Fruit fly (Drosophila melanogaster) whole organism, embryonic: ENCODE measurements around the gene CG1910.

ENCODE experiments used
- Abd-B ChIP-seq: fragments of 200-800 bp; sonication (Bioruptor generic); optimal IDR thresholded peaks from 2 replicates; lab custom pipeline; 2018; ENCODE audit warnings: missing biosample characterization, mild to moderate bottlenecking, missing genetic modification characterization, moderate library complexity
- Ada2b ChIP-seq: fragments of 200-800 bp; sonication (Bioruptor generic); IDR thresholded peaks from 2 replicates; pipeline ENCODE4 v1.3.6; 2022; ENCODE audit warnings: missing biosample characterization, missing genetic modification characterization
- CG10147 ChIP-seq: fragments of 200-800 bp; sonication (Bioruptor generic); optimal IDR thresholded peaks from 2 replicates; lab custom pipeline; 2019; ENCODE audit warnings: missing biosample characterization, mild to moderate bottlenecking, missing genetic modification characterization, moderate library complexity
- CG10209 ChIP-seq: fragments of 200-800 bp; sonication (Bioruptor generic); optimal IDR thresholded peaks from 3 replicates; lab custom pipeline; 2017; ENCODE audit warnings: missing biosample characterization, mild to moderate bottlenecking, missing genetic modification characterization, missing genetic modification reagents
- CG11695 ChIP-seq: fragments of 200-800 bp; sonication (Bioruptor generic); IDR thresholded peaks from 3 replicates; pipeline ENCODE4 v1.3.6; 2022; ENCODE audit warnings: missing biosample characterization, missing genetic modification characterization
- CG14710 ChIP-seq: fragments of 200-800 bp; sonication (Bioruptor generic); optimal IDR thresholded peaks from 3 replicates; lab custom pipeline; 2019; ENCODE audit warnings: missing biosample characterization, mild to moderate bottlenecking, missing genetic modification characterization, moderate library complexity
- CG15269 ChIP-seq: fragments of 200-800 bp; sonication (Bioruptor generic); optimal IDR thresholded peaks from 2 replicates; lab custom pipeline; 2018; ENCODE audit warnings: missing biosample characterization, mild to moderate bottlenecking, missing genetic modification characterization, moderate library complexity
- CG16863 ChIP-seq: fragments of 200-800 bp; sonication (Bioruptor generic); optimal IDR thresholded peaks from 3 replicates; lab custom pipeline; 2016; ENCODE audit warnings: missing biosample characterization, missing genetic modification characterization
- CG4424 ChIP-seq: fragments of 200-800 bp; sonication (Bioruptor generic); optimal IDR thresholded peaks from 3 replicates; lab custom pipeline; 2016; ENCODE audit warnings: missing biosample characterization, missing genetic modification characterization
- CG6683 ChIP-seq: fragments of 200-800 bp; sonication (Bioruptor generic); optimal IDR thresholded peaks from 2 replicates; lab custom pipeline; 2017; ENCODE audit warnings: missing biosample characterization, mild to moderate bottlenecking, missing genetic modification characterization, missing genetic modification reagents
- CG6765 ChIP-seq: fragments of 200-800 bp; sonication (Bioruptor generic); optimal IDR thresholded peaks from 3 replicates; lab custom pipeline; 2017; ENCODE audit warnings: missing biosample characterization, mild to moderate bottlenecking, missing genetic modification characterization
- CG7372 ChIP-seq: fragments of 200-800 bp; sonication (Bioruptor generic); IDR thresholded peaks from 2 replicates; pipeline ENCODE4 v1.3.6; 2022; ENCODE audit warnings: missing biosample characterization, missing genetic modification characterization
- CG7556 ChIP-seq: fragments of 200-800 bp; sonication (Bioruptor generic); optimal IDR thresholded peaks from 2 replicates; lab custom pipeline; 2017; ENCODE audit warnings: missing biosample characterization, mild to moderate bottlenecking, missing genetic modification characterization
- CHES-1-like ChIP-seq: fragments of 200-800 bp; sonication (Bioruptor generic); optimal IDR thresholded peaks from 2 replicates; lab custom pipeline; 2016; ENCODE audit warnings: missing biosample characterization, missing genetic modification characterization
- CoRest ChIP-seq: fragments of 200-800 bp; sonication (Bioruptor generic); optimal IDR thresholded peaks from 3 replicates; lab custom pipeline; 2018; ENCODE audit warnings: missing biosample characterization, mild to moderate bottlenecking, missing genetic modification characterization, moderate library complexity
- D19A ChIP-seq: fragments of 200-800 bp; optimal IDR thresholded peaks from 3 replicates; lab custom pipeline; 2019; ENCODE audit warnings: missing biosample characterization, mild to moderate bottlenecking, missing genetic modification characterization, moderate library complexity
- Doc2 ChIP-seq: fragments of 200-800 bp; sonication (Bioruptor generic); IDR thresholded peaks from 2 replicates; pipeline ENCODE4 v1.3.6; 2022; ENCODE audit warnings: missing biosample characterization, missing genetic modification characterization
- GATAe ChIP-seq: fragments of 200-800 bp; sonication (Bioruptor generic); conservative IDR thresholded peaks from 2 replicates; pipeline ENCODE4 v1.3.6; 2022; ENCODE audit warnings: missing biosample characterization, missing genetic modification characterization
- Hsf ChIP-seq: fragments of 200-800 bp; sonication (Bioruptor generic); optimal IDR thresholded peaks from 3 replicates; lab custom pipeline; 2016; ENCODE audit warnings: missing biosample characterization, missing genetic modification characterization
- Kr ChIP-seq: fragments of 200-800 bp; sonication (Bioruptor generic); optimal IDR thresholded peaks from 2 replicates; lab custom pipeline; 2017; ENCODE audit warnings: missing biosample characterization, mild to moderate bottlenecking, missing genetic modification characterization
- Med ChIP-seq: fragments of 200-800 bp; sonication (Bioruptor generic); peaks from one replicate; lab custom pipeline; 2016; ENCODE audit warnings: missing biosample characterization, missing genetic modification characterization, mild to moderate bottlenecking, inconsistent platforms, moderate library complexity
- Nf-YB ChIP-seq: fragments of 200-800 bp; sonication (Bioruptor generic); optimal IDR thresholded peaks from 3 replicates; lab custom pipeline; 2019; ENCODE audit warnings: missing biosample characterization, mild to moderate bottlenecking, missing genetic modification characterization, moderate library complexity
- NfI ChIP-seq: fragments of 200-800 bp; sonication (Bioruptor generic); optimal IDR thresholded peaks from 3 replicates; lab custom pipeline; 2018; ENCODE audit warnings: missing biosample characterization, mild to moderate bottlenecking, missing genetic modification characterization, moderate library complexity
- Six4 ChIP-seq: fragments of 200-800 bp; sonication (Bioruptor generic); optimal IDR thresholded peaks from 2 replicates; lab custom pipeline; 2016; ENCODE audit warnings: missing biosample characterization, missing genetic modification characterization
- Xrp1 ChIP-seq: fragments of 200-800 bp; sonication (Bioruptor generic); IDR thresholded peaks from 2 replicates; pipeline ENCODE4 v1.3.6; 2022; ENCODE audit warnings: missing biosample characterization, missing genetic modification characterization
- abd-A ChIP-seq: fragments of 200-800 bp; sonication (Bioruptor generic); optimal IDR thresholded peaks from 3 replicates; lab custom pipeline; 2019; ENCODE audit warnings: missing biosample characterization, mild to moderate bottlenecking, missing genetic modification characterization, moderate library complexity
- bsh ChIP-seq, 2 experiments: fragments of 200-800 bp; sonication (Bioruptor generic); optimal IDR thresholded peaks; 2 replicates each; lab custom pipeline; 2017 to 2018; ENCODE audit warnings: mild to moderate bottlenecking in 2 of 2, missing biosample characterization in 2 of 2, missing genetic modification characterization in 2 of 2, moderate library complexity in 1 of 2
- dmrt11E ChIP-seq: fragments of 200-800 bp; sonication (Bioruptor generic); optimal IDR thresholded peaks from 3 replicates; lab custom pipeline; 2018; ENCODE audit warnings: missing biosample characterization, mild to moderate bottlenecking, missing genetic modification characterization, moderate library complexity
- dmrt99B ChIP-seq: fragments of 200-800 bp; sonication (Bioruptor generic); optimal IDR thresholded peaks from 2 replicates; lab custom pipeline; 2018; ENCODE audit warnings: missing biosample characterization, mild to moderate bottlenecking, missing genetic modification characterization, moderate library complexity
- emc ChIP-seq: fragments of 200-800 bp; sonication (Bioruptor generic); optimal IDR thresholded peaks from 2 replicates; lab custom pipeline; 2016; ENCODE audit warnings: missing biosample characterization, missing genetic modification characterization
- ftz-f1 ChIP-seq: fragments of 200-800 bp; sonication (Bioruptor generic); optimal IDR thresholded peaks from 2 replicates; lab custom pipeline; 2016; ENCODE audit warnings: missing biosample characterization, missing genetic modification characterization
- gem ChIP-seq: fragments of 200-800 bp; sonication (Bioruptor generic); optimal IDR thresholded peaks from 2 replicates; lab custom pipeline; 2019; ENCODE audit warnings: missing biosample characterization, mild to moderate bottlenecking, missing genetic modification characterization, moderate library complexity
- gsb-n ChIP-seq: fragments of 200-800 bp; sonication (Bioruptor generic); optimal IDR thresholded peaks from 3 replicates; lab custom pipeline; 2018; ENCODE audit warnings: missing biosample characterization, mild to moderate bottlenecking, missing genetic modification characterization
- ken ChIP-seq: fragments of 200-800 bp; sonication (Bioruptor generic); IDR thresholded peaks from 3 replicates; pipeline ENCODE4 v1.3.6; 2022; ENCODE audit warnings: missing biosample characterization, missing genetic modification characterization
- lab ChIP-seq: fragments of 200-800 bp; sonication (Bioruptor generic); optimal IDR thresholded peaks from 3 replicates; lab custom pipeline; 2017; ENCODE audit warnings: missing biosample characterization, missing genetic modification characterization, mild to moderate bottlenecking, moderate library complexity, missing genetic modification reagents
- lola ChIP-seq, 3 experiments: fragments of >200 bp in 2 of 3; fragments of 200-800 bp in 1 of 3; sonication (Bioruptor generic) in 1 of 3; optimal IDR thresholded peaks; 2 replicates each; lab custom pipeline; 2017 to 2019; ENCODE audit warnings: missing biosample characterization in 3 of 3, missing genetic modification characterization in 3 of 3, mild to moderate bottlenecking in 1 of 3, moderate library complexity in 1 of 3
- maf-S ChIP-seq: fragments of 200-800 bp; sonication (Bioruptor generic); optimal IDR thresholded peaks from 2 replicates; lab custom pipeline; 2016; ENCODE audit warnings: missing biosample characterization, missing genetic modification characterization
- nau ChIP-seq: fragments of 200-800 bp; sonication (Bioruptor generic); optimal IDR thresholded peaks from 3 replicates; lab custom pipeline; 2017; ENCODE audit warnings: missing biosample characterization, mild to moderate bottlenecking, missing genetic modification characterization, missing genetic modification reagents
- phol ChIP-seq: fragments of 200-800 bp; sonication (Bioruptor generic); optimal IDR thresholded peaks from 3 replicates; lab custom pipeline; 2018; ENCODE audit warnings: missing biosample characterization, mild to moderate bottlenecking, missing genetic modification characterization, moderate library complexity
- pros ChIP-seq: fragments of 200-800 bp; sonication (Bioruptor generic); optimal IDR thresholded peaks from 3 replicates; lab custom pipeline; 2019; ENCODE audit warnings: missing biosample characterization, mild to moderate bottlenecking, missing genetic modification characterization, moderate library complexity
- sens-2 ChIP-seq: fragments of 200-800 bp; sonication (Bioruptor generic); IDR thresholded peaks from 2 replicates; pipeline ENCODE4 v1.3.6; 2022; ENCODE audit warnings: missing biosample characterization, missing genetic modification characterization
- tap ChIP-seq: fragments of 200-800 bp; optimal IDR thresholded peaks from 3 replicates; lab custom pipeline; 2019; ENCODE audit warnings: missing biosample characterization, mild to moderate bottlenecking, missing genetic modification characterization, moderate library complexity
- tio ChIP-seq: fragments of 200-800 bp; sonication (Bioruptor generic); optimal IDR thresholded peaks from 2 replicates; lab custom pipeline; 2017; ENCODE audit warnings: missing biosample characterization, missing genetic modification characterization, inconsistent platforms
- ttk ChIP-seq: fragments of 200-800 bp; sonication (Bioruptor generic); IDR thresholded peaks from 2 replicates; pipeline ENCODE4 v2.1.2; 2022; ENCODE audit warnings: missing biosample characterization, missing genetic modification characterization
- tup ChIP-seq: fragments of 200-800 bp; sonication (Bioruptor generic); optimal IDR thresholded peaks from 2 replicates; lab custom pipeline; 2016; ENCODE audit warnings: missing biosample characterization, mild to moderate bottlenecking, missing genetic modification characterization, moderate library complexity
- vfl ChIP-seq: fragments of 200-800 bp; sonication (Bioruptor generic); optimal IDR thresholded peaks from 2 replicates; lab custom pipeline; 2016; ENCODE audit warnings: missing biosample characterization, missing genetic modification characterization
- z ChIP-seq: fragments of 200-800 bp; sonication (Bioruptor generic); IDR thresholded peaks from 3 replicates; pipeline ENCODE4 v1.3.6; 2022; ENCODE audit warnings: missing biosample characterization, missing genetic modification characterization
- zen ChIP-seq: fragments of 200-800 bp; sonication (Bioruptor generic); optimal IDR thresholded peaks from 3 replicates; lab custom pipeline; 2018; ENCODE audit warnings: missing biosample characterization, mild to moderate bottlenecking, missing genetic modification characterization, moderate library complexity

The CG1910 gene

DNA sequence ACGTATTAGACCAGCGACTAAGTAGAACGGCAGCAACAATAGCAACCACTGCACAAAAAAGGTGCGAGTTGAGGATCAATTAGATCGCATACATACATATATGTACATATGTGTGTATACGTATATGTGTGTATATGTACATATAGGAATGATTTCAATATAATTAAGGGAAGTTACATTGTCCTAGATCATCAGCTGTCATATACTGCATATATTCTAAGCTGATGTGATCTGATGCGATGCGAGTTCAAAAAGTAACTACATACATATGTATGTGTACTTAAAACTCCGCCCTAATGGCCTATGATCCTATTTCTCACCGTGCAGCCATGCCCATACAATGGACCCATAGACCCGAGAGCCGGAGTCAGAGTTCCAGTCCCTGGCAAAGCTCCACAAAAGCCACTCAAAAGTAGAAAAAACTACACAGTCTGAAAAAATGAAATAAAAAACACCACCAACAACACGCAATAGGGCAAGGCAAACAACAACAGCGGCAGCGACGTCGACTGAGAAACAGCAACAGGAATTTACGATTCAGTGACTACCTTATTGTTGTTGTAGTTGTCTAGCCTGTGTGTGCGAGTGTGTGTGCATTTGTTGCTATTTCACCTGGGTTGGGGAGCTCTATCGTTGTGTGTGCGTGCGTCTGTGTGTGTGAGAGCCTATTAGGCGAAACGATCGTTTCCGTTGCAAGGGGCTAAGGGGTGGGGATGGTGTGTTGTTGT is 24.1 kb upstream of the CG1910 start (continued):
- TF ChIP-seq ken (GFP tag; lab: Robert Waterston, UW) (no peak), CG6683 (GFP tag; lab: Kevin White, UChicago) (no peak), tap (tag; lab: Kevin White, UChicago) (peak; percentile 23), tio (GFP tag; lab: Kevin White, UChicago) (no peak), D19A (tag; lab: Kevin White, UChicago) (peak; percentile 11), CG4424 (GFP tag; lab: Kevin White, UChicago) (peak; percentile 8), CG6765 (peak; percentile 27), CG15269 (no peak), ttk (GFP tag; lab: Robert Waterston, UW) (no peak), GATAe (GFP tag; lab: Robert Waterston, UW) (no peak), Nf-YB (GFP tag; lab: Kevin White, UChicago) (no peak), Hsf (GFP tag; lab: Kevin White, UChicago) (no peak), CG7556 (peak; percentile 38), dmrt11E (tag; lab: Kevin White, UChicago) (peak; percentile 24), Kr (GFP tag; lab: Kevin White, UChicago) (no peak), CHES-1-like (GFP tag; lab: Kevin White, UChicago) (no peak), Xrp1 (GFP tag; lab: Robert Waterston, UW) (peak; percentile 28; the same call in 1 of the 2 replicates), abd-A (peak; percentile 20), emc (GFP tag; lab: Kevin White, UChicago) (no peak), maf-S (GFP tag; lab: Kevin White, UChicago) (no peak), CG14710 (tag; lab: Kevin White, UChicago) (peak; percentile 31), zen (tag; lab: Kevin White, UChicago) (no peak), lab (GFP tag; lab: Kevin White, UChicago) (peak; percentile 41), ftz-f1 (GFP tag; lab: Kevin White, UChicago) (no peak), CG11695 (peak; percentile 42; the same call in 2 of the 3 replicates), CG16863 (no peak), Abd-B (GFP tag; lab: Kevin White, UChicago) (no peak), tup (no peak), sens-2 (GFP tag; lab: Robert Waterston, UW) (no peak), bsh (GFP tag; optimal IDR thresholded peaks at IDR 0.05; lab: Kevin White, UChicago) (peak; percentile 27 to 59), Ada2b (GFP tag; lab: Robert Waterston, UW) (no peak), z (GFP tag; lab: Robert Waterston, UW) (0 out of 3 replicates have a peak, but pooled peaks have one; percentile 32), Six4 (peak; percentile 11), vfl (GFP tag; lab: Kevin White, UChicago) (no peak), phol (peak; percentile 50), lola (GFP tag; optimal IDR thresholded peaks at IDR 0.05; lab: Kevin White, UChicago) (peak in 1 of 3 experiments; percentile 5), pros (GFP tag; lab: Kevin White, UChicago) (peak; percentile 46), nau (peak; percentile 22), gem (tag; lab: Kevin White, UChicago) (peak; percentile 54), dmrt99B (peak; percentile 21), CG10147 (GFP tag; lab: Kevin White, UChicago) (no peak), CG10209 (peak; percentile 28), CG7372 (GFP tag; lab: Robert Waterston, UW) (no peak), Med (GFP tag; lab: Kevin White, UChicago) (peak; percentile 81), CoRest (tag; lab: Kevin White, UChicago) (peak; percentile 11), Doc2 (no peak), NfI (GFP tag; lab: Kevin White, UChicago) (no peak), gsb-n (peak; percentile 25)
